Worm (Caenorhabditis elegans) whole organism, L1 larva: ENCODE data around the gene pcn-1.

ENCODE experiments used
- C34B4.2 ChIP-seq: sonication (generic microtip); optimal IDR thresholded peaks from 2 replicates; lab custom pipeline; 2017; ENCODE audit warnings: mild to moderate bottlenecking, missing genetic modification characterization, missing compliant biosample characterization
- aly-2 ChIP-seq: fragments of 150-350 bp; optimal IDR thresholded peaks from 2 replicates; lab custom pipeline; 2014; ENCODE audit warnings: missing biosample characterization, missing genetic modification characterization
- blmp-1 ChIP-seq: fragments of 150-350 bp; optimal IDR thresholded peaks from 2 replicates; lab custom pipeline; 2014; ENCODE audit warnings: missing biosample characterization, missing genetic modification characterization
- fkh-10 ChIP-seq: sonication (generic microtip); optimal IDR thresholded peaks from 2 replicates; lab custom pipeline; 2017; ENCODE audit warnings: missing biosample characterization, missing genetic modification reagents, missing genetic modification characterization
- lin-15B ChIP-seq: fragments of 150-350 bp; sonication (generic microtip); optimal IDR thresholded peaks from 3 replicates; lab custom pipeline; 2014; ENCODE audit warnings: missing biosample characterization, missing genetic modification characterization
- mep-1 ChIP-seq: fragments of 150-350 bp; optimal IDR thresholded peaks from 2 replicates; lab custom pipeline; 2014; ENCODE audit warnings: missing biosample characterization, missing genetic modification characterization
- vab-15 ChIP-seq: sonication (generic microtip); optimal IDR thresholded peaks from 2 replicates; lab custom pipeline; 2017; ENCODE audit warnings: missing genotype, mild to moderate bottlenecking, missing genetic modification characterization, missing compliant biosample characterization
- zag-1 ChIP-seq: fragments of 150-350 bp; optimal IDR thresholded peaks from 2 replicates; lab custom pipeline; 2014; ENCODE audit warnings: missing biosample characterization, missing genetic modification characterization

DNA sequence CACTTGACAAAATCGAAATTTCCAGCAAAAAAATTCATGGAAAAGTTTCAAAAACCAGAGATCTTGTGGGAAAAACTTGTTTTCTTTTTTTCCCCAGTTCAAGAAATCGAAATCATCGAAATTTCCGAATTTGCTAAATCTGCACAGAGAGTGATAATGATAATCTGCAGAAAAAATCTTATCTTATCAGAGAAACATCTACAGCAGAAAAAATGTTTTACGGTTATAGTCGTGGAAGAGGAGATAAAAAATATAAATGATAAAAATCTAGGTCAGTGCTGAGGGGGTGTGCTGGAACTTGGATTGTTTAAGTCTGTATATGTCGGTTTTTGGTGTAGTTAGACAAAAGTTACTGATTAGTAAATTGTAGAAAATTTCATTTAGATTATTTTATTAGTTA lies 16.9 kb downstream of the pcn-1 start:
- TF ChIP-seq C34B4.2 (tag; lab: Kevin White, UChicago) (no peak), mep-1 (tag; lab: Kevin White, UChicago) (no peak), vab-15 (no peak), aly-2 (tag; lab: Kevin White, UChicago) (no peak), lin-15B (no peak), fkh-10 (GFP tag; lab: Kevin White, UChicago) (no peak), zag-1 (tag; lab: Kevin White, UChicago) (no peak), blmp-1 (tag; lab: Kevin White, UChicago) (peak; percentile 38)
